Fruit fly (Drosophila melanogaster): Measurements from ENCODE around the gene Amacr.
A peak's percentile ranks its signal among the peaks of the same experiment; 100 is the strongest.

- TF ChIP-seq sage (GFP tag; optimal IDR thresholded peaks at IDR 0.05) (peak; percentile 5), usp (GFP tag; optimal IDR thresholded peaks at IDR 0.05) (no peak), CG32264 (GFP tag; optimal IDR thresholded peaks at IDR 0.05) (no peak), Dfd (GFP tag; optimal IDR thresholded peaks at IDR 0.05) (no peak), fru (GFP tag; optimal IDR thresholded peaks at IDR 0.05) (peak; percentile 48), Myc (optimal IDR thresholded peaks at IDR 0.05) (no peak), woc (GFP tag; optimal IDR thresholded peaks at IDR 0.05) (peak; percentile 68), br (GFP tag; optimal IDR thresholded peaks at IDR 0.05) (peak; percentile 36), ey (GFP tag; optimal IDR thresholded peaks at IDR 0.05) (peak; percentile 36)
Observed at dm6 chr2L:20797515-20797847, 45.3 kb upstream of the Amacr start, which contains the start of gene CG9328.

Measured in whole organism, wandering third instar larva.